Worm (Caenorhabditis elegans) whole organism, midembryonic: ENCODE results near the gene Y62H9A.5.

Experiments used
- T22C8.4 ChIP-seq: fragments of 200-800 bp; sonication (Bioruptor generic); IDR thresholded peaks from 2 replicates; pipeline ENCODE4 v1.3.6; 2022; ENCODE audit warnings: missing genetic modification characterization, missing compliant biosample characterization
- cog-1 ChIP-seq: sonication (generic microtip); optimal IDR thresholded peaks from 2 replicates; lab custom pipeline; 2016; ENCODE audit warnings: missing genetic modification characterization, missing compliant biosample characterization
- flt-1 ChIP-seq: fragments of 200-800 bp; sonication (Bioruptor generic); IDR thresholded peaks from 2 replicates; pipeline ENCODE4 v1.3.6; 2022; ENCODE audit warnings: missing genetic modification characterization, missing compliant biosample characterization
- klf-2 ChIP-seq: fragments of 200-800 bp; sonication (Bioruptor generic); conservative IDR thresholded peaks from 2 replicates; pipeline ENCODE4 v1.3.6; 2022; ENCODE audit warnings: missing genetic modification reagents, missing genetic modification characterization, missing compliant biosample characterization
- med-1 ChIP-seq: sonication (generic microtip); optimal IDR thresholded peaks from 2 replicates; lab custom pipeline; 2017; ENCODE audit warnings: missing genetic modification characterization, mild to moderate bottlenecking, missing compliant biosample characterization, antibody characterized with exemption, missing genetic modification reagents; ENCODE audit not compliant: insufficient read depth
- ref-1 ChIP-seq: fragments of 200-800 bp; sonication (Bioruptor generic); conservative IDR thresholded peaks from 2 replicates; pipeline ENCODE4 v1.3.6; 2022; ENCODE audit warnings: missing genetic modification reagents, missing genetic modification characterization, missing compliant biosample characterization
- tab-1 ChIP-seq: fragments of 200-800 bp; sonication (Bioruptor generic); IDR thresholded peaks from 2 replicates; pipeline ENCODE4 v1.3.6; 2022; ENCODE audit warnings: missing genetic modification characterization, missing compliant biosample characterization
- ztf-23 ChIP-seq: fragments of 200-800 bp; sonication (Bioruptor generic); IDR thresholded peaks from 2 replicates; pipeline ENCODE4 v1.3.6; 2022; ENCODE audit warnings: missing genetic modification reagents, missing genetic modification characterization, missing compliant biosample characterization
- ztf-29 ChIP-seq: fragments of 200-800 bp; sonication (Bioruptor generic); IDR thresholded peaks from 2 replicates; pipeline ENCODE4 v1.3.6; 2022; ENCODE audit warnings: missing genetic modification reagents, missing genetic modification characterization, missing compliant biosample characterization

Y62H9A.5 gene

DNA sequence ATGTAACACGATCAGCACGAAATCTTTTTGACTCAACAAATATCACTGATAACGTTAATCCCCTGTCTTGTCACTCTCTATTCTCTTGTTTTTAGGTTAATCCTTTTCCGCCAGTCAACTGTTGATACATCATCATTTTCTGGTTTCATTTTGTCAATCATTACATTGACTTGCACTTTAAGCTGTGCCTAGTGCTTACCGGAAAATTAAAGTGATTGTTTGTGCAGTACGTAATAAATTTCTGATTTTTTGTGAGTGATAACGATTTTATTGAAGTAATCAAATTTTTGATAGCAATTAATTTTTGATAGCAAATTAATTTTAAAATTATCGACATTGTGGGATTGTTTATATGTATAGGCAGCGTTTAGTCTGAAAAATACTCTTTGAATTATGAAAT lies 26.5 kb upstream of the Y62H9A.5 start:
- TF ChIP-seq tab-1 (no peak), ztf-23 (no peak), cog-1 (no peak), klf-2 (GFP tag; lab: Robert Waterston, UW) (no peak), T22C8.4 (GFP tag; lab: Robert Waterston, UW) (no peak), med-1 (no peak), ref-1 (no peak), ztf-29 (GFP tag; lab: Robert Waterston, UW) (no peak), flt-1 (GFP tag; lab: Robert Waterston, UW) (no peak)

- TF ChIP-seq ztf-23, result no peak
These were observed 25.5 kb upstream of the Y62H9A.5 start for ce11 chrX:11908226-11908625.

ce11 chrX:11907263-11907662 lies 24.6 kb upstream of the Y62H9A.5 start, which contains the start of gene Y62H9A.11:
Gene Y62H9A.11, minus strand, starts transcription at chrX:11907363.
- TF ChIP-seq tab-1, result no peak
- no peak for TF ChIP-seq ztf-29 (GFP tag; lab: Robert Waterston, UW)
- TF ChIP-seq med-1, result no peak
- no peak for TF ChIP-seq klf-2 (GFP tag; lab: Robert Waterston, UW)
- no peak for TF ChIP-seq cog-1
- TF ChIP-seq flt-1 (GFP tag; lab: Robert Waterston, UW), result no peak
- TF ChIP-seq ref-1, result no peak
- no peak for TF ChIP-seq ztf-23
- TF ChIP-seq T22C8.4 (GFP tag; lab: Robert Waterston, UW), result no peak

- TF ChIP-seq klf-2 (GFP tag; lab: Robert Waterston, UW), result no peak
- no peak for TF ChIP-seq ref-1
These were observed 23.9 kb upstream of the Y62H9A.5 start for ce11 chrX:11906626-11907025.

- TF ChIP-seq klf-2 (GFP tag; lab: Robert Waterston, UW), result no peak
- TF ChIP-seq cog-1, result no peak
- TF ChIP-seq tab-1, result no peak
- TF ChIP-seq ztf-23, result no peak
- no peak for TF ChIP-seq ztf-29 (GFP tag; lab: Robert Waterston, UW)
- TF ChIP-seq ref-1, result no peak
These were observed 20.0 kb upstream of the Y62H9A.5 start, which contains the start of gene Y62H9A.10 for ce11 chrX:11902661-11903060. Gene Y62H9A.10, minus strand, starts transcription at chrX:11902761.

- TF ChIP-seq flt-1 (GFP tag; lab: Robert Waterston, UW) (no peak), ztf-29 (GFP tag; lab: Robert Waterston, UW) (no peak), ref-1 (no peak), cog-1 (no peak), klf-2 (GFP tag; lab: Robert Waterston, UW) (no peak), T22C8.4 (GFP tag; lab: Robert Waterston, UW) (no peak; the same call in none of the 2 replicates), med-1 (no peak), tab-1 (no peak), ztf-23 (no peak)
These were observed 16.3 kb upstream of the Y62H9A.5 start for ce11 chrX:11899031-11899430.

DNA sequence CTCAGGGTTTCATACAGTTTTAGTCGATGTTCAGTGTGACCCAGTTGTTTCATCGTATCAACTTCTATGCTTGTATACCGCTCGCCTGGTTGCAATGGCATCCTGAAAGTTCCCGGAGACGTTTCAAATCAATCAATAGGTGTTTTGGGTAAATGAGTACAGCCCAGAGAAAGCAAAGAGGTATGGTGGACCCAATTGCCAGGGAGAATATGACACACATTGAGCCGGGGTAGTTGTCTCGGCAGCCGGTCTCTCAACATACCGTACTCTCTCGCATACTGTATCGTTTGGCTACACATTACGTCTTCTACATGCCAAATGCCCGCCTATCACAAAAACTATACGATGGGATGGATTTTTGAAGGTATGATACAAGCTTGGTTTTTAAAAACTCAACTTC lies 15.3 kb upstream of the Y62H9A.5 start, which contains the start of gene Y62H9A.9:
Y62H9A.9 (minus strand) TSS at position 101 of the 400 bp plus-strand sequence.
- no peak for TF ChIP-seq med-1
- no peak for TF ChIP-seq ref-1
- TF ChIP-seq flt-1 (GFP tag; lab: Robert Waterston, UW), result no peak
- no peak for TF ChIP-seq ztf-29 (GFP tag; lab: Robert Waterston, UW)
- TF ChIP-seq T22C8.4 (GFP tag; lab: Robert Waterston, UW), result no peak
- no peak for TF ChIP-seq tab-1
- TF ChIP-seq ztf-23, result no peak
- no peak for TF ChIP-seq klf-2 (GFP tag; lab: Robert Waterston, UW)
- TF ChIP-seq cog-1, result no peak

- TF ChIP-seq ztf-29 (GFP tag; lab: Robert Waterston, UW), result no peak
- TF ChIP-seq flt-1 (GFP tag; lab: Robert Waterston, UW), result no peak
- TF ChIP-seq tab-1, result no peak
- TF ChIP-seq ztf-23, result no peak
- no peak for TF ChIP-seq ref-1
- TF ChIP-seq cog-1, result no peak
- no peak for TF ChIP-seq T22C8.4 (GFP tag; lab: Robert Waterston, UW)
- TF ChIP-seq med-1, result no peak
- no peak for TF ChIP-seq klf-2 (GFP tag; lab: Robert Waterston, UW)
These were observed 14.0 kb upstream of the Y62H9A.5 start for ce11 chrX:11896708-11897107.

ce11 chrX:11892328-11892727 lies 9.6 kb upstream of the Y62H9A.5 start, which contains the start of gene Y62H9A.8:
Gene Y62H9A.8, minus strand, starts transcription at chrX:11892428.
- TF ChIP-seq med-1 (no peak), klf-2 (GFP tag; lab: Robert Waterston, UW) (no peak), ztf-23 (no peak), flt-1 (GFP tag; lab: Robert Waterston, UW) (no peak), cog-1 (no peak), ztf-29 (GFP tag; lab: Robert Waterston, UW) (no peak), tab-1 (no peak), ref-1 (no peak), T22C8.4 (GFP tag; lab: Robert Waterston, UW) (no peak)

DNA sequence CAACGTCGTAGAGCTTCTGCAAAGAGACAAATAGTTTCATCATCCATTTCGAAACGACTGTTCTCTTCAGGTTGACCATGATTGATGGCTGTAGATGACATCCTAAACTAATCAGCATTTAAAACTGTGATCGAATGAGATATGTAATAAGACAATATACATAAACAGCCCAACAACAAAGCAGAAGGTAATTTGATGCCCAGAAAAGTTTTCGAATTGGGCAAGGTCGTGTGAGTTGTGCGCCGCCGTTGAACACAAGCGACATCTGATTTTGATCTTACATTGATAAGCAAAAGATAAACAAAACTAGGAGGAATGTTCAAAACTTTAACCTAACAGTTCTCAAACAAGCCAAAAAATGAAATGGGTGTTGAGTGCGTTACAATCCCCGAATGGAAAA lies 2.9 kb upstream of the Y62H9A.5 start, which contains the start of gene Y62H9A.7:
Y62H9A.7 (minus strand) TSS at position 101 of the 400 bp plus-strand sequence.
- TF ChIP-seq ztf-29 (GFP tag; lab: Robert Waterston, UW), result no peak
- TF ChIP-seq flt-1 (GFP tag; lab: Robert Waterston, UW), result no peak
- no peak for TF ChIP-seq med-1
- no peak for TF ChIP-seq klf-2 (GFP tag; lab: Robert Waterston, UW)
- TF ChIP-seq cog-1, result no peak
- TF ChIP-seq tab-1, result no peak
- no peak for TF ChIP-seq T22C8.4 (GFP tag; lab: Robert Waterston, UW)
- no peak for TF ChIP-seq ztf-23
- TF ChIP-seq ref-1, result no peak

DNA sequence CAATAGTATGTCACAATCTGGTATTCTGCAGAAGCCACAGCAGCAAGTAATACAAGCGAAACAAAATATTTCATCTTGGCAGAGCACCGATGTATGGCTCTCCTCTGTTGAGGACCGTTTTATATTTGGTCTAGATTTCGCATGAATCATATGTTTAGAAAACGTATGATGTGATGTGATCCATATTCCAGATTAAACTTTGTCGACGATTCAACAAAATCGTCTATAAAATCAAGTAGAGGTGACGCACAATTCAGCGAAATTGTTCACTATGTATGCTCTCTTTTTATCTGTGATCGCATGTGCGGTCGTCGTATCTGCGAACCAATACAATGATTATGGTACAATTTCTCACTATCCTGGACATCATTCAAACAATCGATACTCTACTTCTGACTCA lies 2.8 kb downstream of the Y62H9A.5 start, which contains the start of the genes Y62H9A.3 and Y62H9A.4:
Y62H9A.3 (minus strand) TSS at position 101 of the 400 bp plus-strand sequence.
Y62H9A.4 (plus strand) TSS at position 256 of the 400 bp plus-strand sequence.
- TF ChIP-seq klf-2 (GFP tag; lab: Robert Waterston, UW) (no peak), med-1 (no peak)
